Fruit fly (Drosophila melanogaster): ENCODE results near the gene IPIP.

- TF ChIP-seq CTCF (optimal IDR thresholded peaks at IDR 0.05) (peak in 1 of 2 experiments; percentile 20), CG8478 (optimal IDR thresholded peaks at IDR 0.05) (no peak)
Observed at dm6 chr2L:6050575-6050974, 2.8 kb downstream of the IPIP start, which contains the start of gene CG9135.

Measured in S2 (cell line).